Worm (Caenorhabditis elegans): ENCODE measurements around the gene arrd-9.

arrd-9 gene

DNA sequence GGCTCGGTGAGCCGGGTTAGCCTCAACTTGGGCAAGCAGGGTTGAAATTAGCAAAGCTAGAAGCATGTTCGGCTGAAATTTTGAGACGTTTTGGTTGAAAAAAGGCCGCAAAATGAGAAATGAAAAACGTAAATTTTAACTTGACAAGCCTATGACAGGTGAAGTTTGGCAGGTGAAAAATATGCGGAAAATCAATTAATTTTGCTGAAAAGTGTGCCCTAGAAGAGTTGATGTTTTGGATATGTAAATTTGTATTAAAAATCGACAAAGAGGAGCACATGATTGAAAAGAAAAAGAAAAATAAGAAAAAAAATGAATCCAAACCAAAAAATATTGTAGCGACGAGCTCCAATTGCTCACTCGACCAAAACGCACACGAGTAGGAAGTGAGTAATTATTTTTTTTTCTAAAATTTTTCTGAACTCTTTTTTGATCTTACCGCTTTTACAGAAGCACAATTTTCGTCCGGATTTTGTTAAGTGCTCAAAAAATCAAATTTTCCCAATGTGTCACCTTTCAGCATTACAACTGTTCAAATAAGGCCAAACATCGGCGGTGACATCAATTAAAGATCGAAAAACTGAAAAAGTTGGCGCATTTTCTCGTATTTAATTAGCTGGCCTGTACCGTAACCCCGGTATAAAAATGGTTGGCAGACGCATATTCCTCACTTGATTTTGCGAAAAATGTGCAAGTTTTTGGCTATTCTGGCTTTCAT is 9.4 kb downstream of the arrd-9 start, which contains the start of the genes F15A4.5 and phat-8:
F15A4.5 (minus strand) TSS at position 101 of the 718 bp plus-strand sequence.
phat-8 (plus strand) TSS at position 668 of the 718 bp plus-strand sequence.
- TF ChIP-seq sea-1 (GFP tag; conservative IDR thresholded peaks at IDR 0.05), result no peak
- no peak for TF ChIP-seq aly-1 (tag; optimal IDR thresholded peaks at IDR 0.05)
- no peak for TF ChIP-seq pes-1 (GFP tag; IDR thresholded peaks at IDR 0.05)
- TF ChIP-seq flt-1 (GFP tag; IDR thresholded peaks at IDR 0.05), result no peak
- no peak for TF ChIP-seq tbx-37 (GFP tag; conservative IDR thresholded peaks at IDR 0.05)
- no peak for TF ChIP-seq hmbx-1 (tag; optimal IDR thresholded peaks at IDR 0.05)
- no peak for TF ChIP-seq tra-4 (tag; optimal IDR thresholded peaks at IDR 0.05)
- no peak for TF ChIP-seq ets-7 (tag; optimal IDR thresholded peaks at IDR 0.05)
- no peak for TF ChIP-seq scrt-1 (GFP tag; IDR thresholded peaks at IDR 0.05)

DNA sequence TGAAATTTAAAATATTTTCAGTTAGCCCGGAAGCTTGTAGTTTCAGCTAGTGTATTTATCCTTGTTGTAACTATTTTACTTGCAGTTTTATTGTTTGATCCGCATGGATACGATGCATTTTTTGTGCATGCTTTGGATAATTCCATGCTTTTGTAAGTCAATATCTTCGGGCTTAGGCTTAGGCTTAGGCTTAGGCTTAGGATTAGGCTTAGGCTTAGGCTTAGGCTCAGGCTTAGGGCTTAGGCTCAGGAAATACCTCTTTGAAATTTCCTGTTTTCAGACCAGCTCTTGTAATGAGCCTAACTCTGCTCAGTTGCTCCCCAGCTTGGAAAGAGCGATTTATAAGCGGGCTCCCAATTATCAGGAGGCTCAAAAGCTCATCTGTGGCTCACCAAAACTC is 13.7 kb downstream of the arrd-9 start, which contains the start of gene srg-16:
srg-16 (plus strand) TSS at position 87 of the 400 bp plus-strand sequence.
- peak; percentile 63 for TF ChIP-seq ceh-36 (tag; optimal IDR thresholded peaks at IDR 0.05)
- TF ChIP-seq pes-1 (GFP tag; IDR thresholded peaks at IDR 0.05), result no peak
- TF ChIP-seq hmbx-1 (tag; optimal IDR thresholded peaks at IDR 0.05), result no peak

DNA sequence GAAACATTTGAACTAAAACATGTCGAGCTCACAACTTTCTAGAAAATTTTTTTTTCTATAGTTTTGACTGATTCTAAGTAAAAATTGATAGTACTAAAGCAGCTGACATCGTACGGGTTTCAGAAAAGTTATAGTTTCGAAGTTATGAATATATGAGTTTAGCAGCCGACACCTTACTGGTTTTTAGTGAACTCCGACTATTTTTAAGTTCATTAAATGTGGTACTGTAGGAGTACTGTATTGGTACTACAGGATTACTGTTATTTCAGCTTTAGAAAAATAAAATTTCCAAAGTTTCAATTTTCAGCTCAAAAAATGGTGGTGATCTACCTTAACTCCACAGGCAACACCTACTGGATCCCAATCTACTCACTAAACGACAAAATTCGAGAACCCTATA is 15.2 kb downstream of the arrd-9 start, which contains the start of gene sre-37:
sre-37 (plus strand) TSS at position 301 of the 400 bp plus-strand sequence.
- TF ChIP-seq ama-1 (optimal IDR thresholded peaks at IDR 0.05), result no peak

DNA sequence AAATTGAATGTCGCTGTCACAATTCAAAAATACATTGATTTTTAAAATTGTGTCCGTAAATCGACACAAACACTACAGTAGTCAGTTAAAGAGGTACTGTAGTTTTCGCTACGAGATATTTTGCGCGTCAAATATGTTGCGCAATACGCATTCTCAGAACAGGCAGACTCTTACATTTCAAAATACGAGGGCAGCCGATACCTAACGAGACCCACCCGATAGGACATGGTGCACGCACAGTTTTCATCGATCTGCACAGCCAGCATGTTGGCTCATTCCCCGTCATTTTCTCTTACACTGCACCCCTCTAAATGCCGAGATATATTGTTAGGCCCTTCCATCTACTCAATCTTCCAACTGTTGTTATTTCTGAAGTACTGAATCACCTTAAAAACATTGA is 18.5 kb downstream of the arrd-9 start, which contains the start of gene F15A4.2:
F15A4.2 (plus strand) TSS at position 301 of the 400 bp plus-strand sequence.
- TF ChIP-seq sea-1 (GFP tag; conservative IDR thresholded peaks at IDR 0.05), result no peak
- TF ChIP-seq ets-7 (tag; optimal IDR thresholded peaks at IDR 0.05), result no peak
- TF ChIP-seq ceh-13 (GFP tag; optimal IDR thresholded peaks at IDR 0.05), result no peak
- TF ChIP-seq ama-1 (optimal IDR thresholded peaks at IDR 0.05), result no peak
- TF ChIP-seq scrt-1 (GFP tag; IDR thresholded peaks at IDR 0.05), result no peak
- no peak for TF ChIP-seq hmbx-1 (tag; optimal IDR thresholded peaks at IDR 0.05)
- TF ChIP-seq hnd-1 (tag; optimal IDR thresholded peaks at IDR 0.05), result no peak
- TF ChIP-seq flt-1 (GFP tag; IDR thresholded peaks at IDR 0.05), result no peak
- TF ChIP-seq tbx-11 (GFP tag; IDR thresholded peaks at IDR 0.05), result no peak
- no peak for TF ChIP-seq tra-4 (tag; optimal IDR thresholded peaks at IDR 0.05)
- TF ChIP-seq aly-1 (tag; optimal IDR thresholded peaks at IDR 0.05), result no peak
- TF ChIP-seq F13C5.2 (tag; optimal IDR thresholded peaks at IDR 0.05), result no peak
- no peak for TF ChIP-seq tbx-37 (GFP tag; conservative IDR thresholded peaks at IDR 0.05)
- no peak for TF ChIP-seq pes-1 (GFP tag; IDR thresholded peaks at IDR 0.05)
- no peak for TF ChIP-seq hmg-4 (GFP tag; optimal IDR thresholded peaks at IDR 0.05)
- TF ChIP-seq ceh-36 (tag; optimal IDR thresholded peaks at IDR 0.05), result no peak
- TF ChIP-seq B0310.2 (tag; optimal IDR thresholded peaks at IDR 0.05), result no peak

DNA sequence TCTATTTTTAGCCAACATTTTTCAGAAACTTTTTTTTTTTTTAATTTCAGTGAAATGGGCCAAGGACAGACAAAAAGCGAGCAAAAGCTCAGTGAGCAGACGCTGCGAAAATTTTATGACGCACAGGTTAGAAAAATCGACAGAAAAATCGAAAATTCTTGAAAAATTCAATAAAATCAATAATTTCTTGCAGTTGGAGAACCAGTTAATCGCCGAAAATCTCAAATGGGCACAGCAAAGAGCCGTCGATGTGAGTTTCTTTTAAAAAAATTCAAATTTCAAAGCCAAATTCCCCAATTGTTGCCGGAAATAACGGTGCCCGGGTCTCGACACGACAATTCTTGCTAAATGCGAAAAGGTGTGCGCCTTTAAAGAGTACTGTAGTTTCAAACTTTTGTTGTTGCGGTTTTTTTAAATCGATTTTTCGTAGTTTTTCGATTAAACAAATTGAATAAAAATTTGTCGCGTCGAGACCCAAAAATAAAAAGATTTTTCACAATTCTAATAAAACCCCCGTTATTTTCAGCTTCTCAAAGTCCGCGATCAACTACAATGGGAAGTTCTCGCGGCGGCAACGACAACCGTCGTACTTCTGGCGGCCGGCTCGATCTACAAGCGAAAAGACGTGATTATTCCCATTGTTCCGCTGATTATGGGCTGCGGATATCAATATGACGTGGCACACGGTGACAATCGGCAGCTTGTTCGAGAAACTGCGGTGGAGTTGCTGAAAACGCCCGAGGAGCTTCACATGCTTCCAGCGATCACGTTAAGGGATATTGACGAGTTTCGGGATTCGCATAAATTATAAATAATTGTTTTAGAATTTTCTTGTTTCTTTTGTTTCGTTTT is 19.9 kb downstream of the arrd-9 start, which contains the start of gene tag-280:
tag-280 (plus strand) TSS at position 51 of the 852 bp plus-strand sequence.
- TF ChIP-seq aly-1 (tag; optimal IDR thresholded peaks at IDR 0.05), result no peak
- no peak for TF ChIP-seq flt-1 (GFP tag; IDR thresholded peaks at IDR 0.05)
- TF ChIP-seq scrt-1 (GFP tag; IDR thresholded peaks at IDR 0.05), result no peak
- TF ChIP-seq F13C5.2 (tag; optimal IDR thresholded peaks at IDR 0.05), result no peak
- TF ChIP-seq hmbx-1 (tag; optimal IDR thresholded peaks at IDR 0.05), result no peak
- TF ChIP-seq tra-4 (tag; optimal IDR thresholded peaks at IDR 0.05), result no peak
- TF ChIP-seq ets-7 (tag; optimal IDR thresholded peaks at IDR 0.05), result no peak
- TF ChIP-seq tbx-37 (GFP tag; conservative IDR thresholded peaks at IDR 0.05), result no peak
- no peak for TF ChIP-seq tbx-11 (GFP tag; IDR thresholded peaks at IDR 0.05)
- no peak for TF ChIP-seq hmg-4 (GFP tag; optimal IDR thresholded peaks at IDR 0.05)

DNA sequence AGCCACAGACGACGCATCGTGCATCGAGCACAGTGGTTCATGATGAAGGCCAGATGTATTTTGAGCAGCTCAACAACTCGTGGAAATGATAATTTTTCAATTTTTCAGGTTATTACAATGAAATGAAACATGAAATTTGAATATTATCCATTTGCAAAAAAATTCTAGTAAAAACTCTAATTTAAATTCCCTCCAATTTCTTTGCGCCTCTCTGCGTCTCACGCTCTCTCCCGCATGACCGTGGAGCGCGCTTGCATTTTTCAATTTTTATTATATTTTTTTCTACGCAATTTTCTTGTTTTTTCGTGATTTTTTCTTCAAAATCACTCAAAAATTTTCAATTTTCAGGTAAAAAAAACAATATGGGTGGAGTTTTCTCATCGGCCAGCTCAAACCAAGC is 21.3 kb downstream of the arrd-9 start, which contains the start of gene tag-281:
tag-281 (plus strand) TSS at position 340 of the 400 bp plus-strand sequence.
- no peak for TF ChIP-seq hnd-1 (tag; optimal IDR thresholded peaks at IDR 0.05)
- TF ChIP-seq flt-1 (GFP tag; IDR thresholded peaks at IDR 0.05), result peak; percentile 54; the same call in 1 of the 2 replicates

DNA sequence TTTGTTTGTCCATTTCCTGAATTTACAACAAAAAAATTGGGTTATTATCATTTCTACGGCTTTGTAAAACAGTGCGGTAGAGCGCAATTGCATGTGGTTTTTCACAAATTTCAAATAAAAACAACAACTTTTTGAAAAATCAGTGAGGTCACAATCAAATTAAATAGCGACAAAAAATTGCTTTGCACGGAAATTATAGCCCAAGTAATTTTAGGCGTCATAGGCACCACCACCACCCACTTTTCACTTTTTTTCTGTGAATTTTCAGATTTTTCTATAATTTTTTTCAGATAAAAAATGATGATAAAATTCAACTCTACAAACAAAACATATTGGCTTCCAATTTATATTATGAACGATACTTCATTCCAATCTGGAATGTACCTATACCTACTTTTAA is 23.4 kb downstream of the arrd-9 start, which contains the start of gene sre-38:
sre-38 (plus strand) TSS at position 301 of the 400 bp plus-strand sequence.
- no peak for TF ChIP-seq F13C5.2 (tag; optimal IDR thresholded peaks at IDR 0.05)
- TF ChIP-seq hmg-4 (GFP tag; optimal IDR thresholded peaks at IDR 0.05), result no peak
- no peak for TF ChIP-seq B0310.2 (tag; optimal IDR thresholded peaks at IDR 0.05)
- TF ChIP-seq ceh-13 (GFP tag; optimal IDR thresholded peaks at IDR 0.05), result no peak
- TF ChIP-seq tra-4 (tag; optimal IDR thresholded peaks at IDR 0.05), result no peak
- TF ChIP-seq aly-1 (tag; optimal IDR thresholded peaks at IDR 0.05), result no peak
- TF ChIP-seq ceh-36 (tag; optimal IDR thresholded peaks at IDR 0.05), result no peak
- TF ChIP-seq pes-1 (GFP tag; IDR thresholded peaks at IDR 0.05), result no peak
- TF ChIP-seq hnd-1 (tag; optimal IDR thresholded peaks at IDR 0.05), result no peak
- no peak for TF ChIP-seq flt-1 (GFP tag; IDR thresholded peaks at IDR 0.05)
- no peak for TF ChIP-seq ama-1 (optimal IDR thresholded peaks at IDR 0.05)
- TF ChIP-seq sea-1 (GFP tag; conservative IDR thresholded peaks at IDR 0.05), result no peak
- no peak for TF ChIP-seq tbx-11 (GFP tag; IDR thresholded peaks at IDR 0.05)
- no peak for TF ChIP-seq hmbx-1 (tag; optimal IDR thresholded peaks at IDR 0.05)
- no peak for TF ChIP-seq scrt-1 (GFP tag; IDR thresholded peaks at IDR 0.05)
- no peak for TF ChIP-seq tbx-37 (GFP tag; conservative IDR thresholded peaks at IDR 0.05)
